Fruit fly (Drosophila melanogaster) whole organism, embryonic: ENCODE results near the gene RpL10Ab.

Source experiments
- CG10431 ChIP-seq: fragments of 200-800 bp; sonication (Bioruptor generic); optimal IDR thresholded peaks from 3 replicates; lab custom pipeline; 2018; ENCODE audit warnings: missing biosample characterization, mild to moderate bottlenecking, missing genetic modification characterization
- CG11723 ChIP-seq: fragments of 200-800 bp; sonication (Bioruptor generic); optimal IDR thresholded peaks from 2 replicates; lab custom pipeline; 2017; ENCODE audit warnings: missing biosample characterization, mild to moderate bottlenecking, missing genetic modification characterization
- CG12299 ChIP-seq: fragments of 200-800 bp; sonication (Bioruptor generic); optimal IDR thresholded peaks from 2 replicates; lab custom pipeline; 2018; ENCODE audit warnings: missing biosample characterization, mild to moderate bottlenecking, missing genetic modification characterization
- CG14710 ChIP-seq: fragments of 200-800 bp; sonication (Bioruptor generic); optimal IDR thresholded peaks from 3 replicates; lab custom pipeline; 2019; ENCODE audit warnings: missing biosample characterization, mild to moderate bottlenecking, missing genetic modification characterization, moderate library complexity
- CG15479 ChIP-seq: fragments of 200-800 bp; sonication (Bioruptor generic); optimal IDR thresholded peaks from 3 replicates; lab custom pipeline; 2019; ENCODE audit warnings: missing biosample characterization, mild to moderate bottlenecking, missing genetic modification characterization, moderate library complexity
- CG17829 ChIP-seq: fragments of 200-800 bp; optimal IDR thresholded peaks from 2 replicates; lab custom pipeline; 2019; ENCODE audit warnings: missing biosample characterization, mild to moderate bottlenecking, missing genetic modification characterization, moderate library complexity
- CG2712 ChIP-seq: fragments of 200-800 bp; optimal IDR thresholded peaks from 3 replicates; lab custom pipeline; 2019; ENCODE audit warnings: missing biosample characterization, mild to moderate bottlenecking, missing genetic modification characterization, moderate library complexity
- CG2889 ChIP-seq: fragments of 200-800 bp; sonication (Bioruptor generic); IDR thresholded peaks from 3 replicates; pipeline ENCODE4 v1.3.6; 2022; ENCODE audit warnings: missing biosample characterization, missing genetic modification characterization
- CG30020 ChIP-seq: fragments of 200-800 bp; optimal IDR thresholded peaks from 2 replicates; lab custom pipeline; 2019; ENCODE audit warnings: missing biosample characterization, mild to moderate bottlenecking, missing genetic modification characterization, moderate library complexity
- CG32767 ChIP-seq: fragments of 200-800 bp; sonication (Bioruptor generic); IDR thresholded peaks from 2 replicates; pipeline ENCODE4 v1.3.6; 2022; ENCODE audit warnings: missing biosample characterization, missing genetic modification characterization
- CG34224 ChIP-seq: fragments of 200-800 bp; sonication (Bioruptor generic); IDR thresholded peaks from 3 replicates; pipeline ENCODE4 v1.3.6; 2022; ENCODE audit warnings: missing biosample characterization, missing genetic modification characterization; ENCODE audit not compliant: partially characterized antibody
- CG4282 ChIP-seq: fragments of 200-800 bp; sonication (Bioruptor generic); optimal IDR thresholded peaks from 2 replicates; lab custom pipeline; 2016; ENCODE audit warnings: missing biosample characterization, missing genetic modification characterization
- CG4854 ChIP-seq: fragments of 200-800 bp; sonication (Bioruptor generic); optimal IDR thresholded peaks from 2 replicates; lab custom pipeline; 2016; ENCODE audit warnings: missing biosample characterization, missing genetic modification characterization, inconsistent platforms
- CG6654 ChIP-seq: fragments of 200-800 bp; sonication (Bioruptor generic); optimal IDR thresholded peaks from 2 replicates; lab custom pipeline; 2017; ENCODE audit warnings: missing biosample characterization, mild to moderate bottlenecking, missing genetic modification characterization
- CG8765 ChIP-seq: fragments of 200-800 bp; sonication (Bioruptor generic); IDR thresholded peaks from 2 replicates; pipeline ENCODE4 v1.3.6; 2022; ENCODE audit warnings: missing biosample characterization, missing genetic modification characterization
- CG9797 ChIP-seq: fragments of 200-800 bp; sonication (Bioruptor generic); optimal IDR thresholded peaks from 3 replicates; lab custom pipeline; 2018; ENCODE audit warnings: missing biosample characterization, mild to moderate bottlenecking, missing genetic modification characterization
- CG9817 ChIP-seq: fragments of 200-800 bp; sonication (Bioruptor generic); optimal IDR thresholded peaks from 2 replicates; lab custom pipeline; 2018; ENCODE audit warnings: missing biosample characterization, mild to moderate bottlenecking, missing genetic modification characterization, moderate library complexity
- CG9932 ChIP-seq: fragments of 200-800 bp; sonication (Bioruptor generic); IDR thresholded peaks from 2 replicates; pipeline ENCODE4 v1.3.6; 2022; ENCODE audit warnings: missing biosample characterization, missing genetic modification characterization
- E2f1 ChIP-seq: fragments of 200-800 bp; sonication (Bioruptor generic); IDR thresholded peaks from 2 replicates; pipeline ENCODE4 v1.3.6; 2022; ENCODE audit warnings: missing biosample characterization, missing genetic modification characterization
- E2f2 ChIP-seq: fragments of 200-800 bp; sonication (Bioruptor generic); IDR thresholded peaks from 2 replicates; pipeline ENCODE4 v1.3.6; 2022; ENCODE audit warnings: missing biosample characterization, missing genetic modification characterization
- Eip74EF ChIP-seq, 2 experiments: fragments of 200-800 bp in 1 of 2; fragments of >200 bp in 1 of 2; sonication (Bioruptor generic) in 1 of 2; optimal IDR thresholded peaks; 2 replicates each; lab custom pipeline; 2017 to 2019; ENCODE audit warnings: missing biosample characterization in 2 of 2, missing genetic modification characterization in 2 of 2, mild to moderate bottlenecking in 1 of 2, moderate library complexity in 1 of 2
- Hand ChIP-seq: fragments of 200-800 bp; sonication (Bioruptor generic); optimal IDR thresholded peaks from 2 replicates; lab custom pipeline; 2017; ENCODE audit warnings: mild to moderate bottlenecking, missing biosample characterization, missing genetic modification reagents, missing genetic modification characterization
- Med ChIP-seq: fragments of 200-800 bp; sonication (Bioruptor generic); peaks from one replicate; lab custom pipeline; 2016; ENCODE audit warnings: missing biosample characterization, missing genetic modification characterization, mild to moderate bottlenecking, inconsistent platforms, moderate library complexity
- Taf1 ChIP-seq: fragments of 200-800 bp; sonication (Bioruptor generic); IDR thresholded peaks from 2 replicates; pipeline ENCODE4 v1.3.6; 2022; ENCODE audit warnings: missing biosample characterization, missing genetic modification characterization
- al ChIP-seq: fragments of 200-800 bp; sonication (Bioruptor generic); IDR thresholded peaks from 2 replicates; pipeline ENCODE4 v1.3.6; 2022; ENCODE audit warnings: missing biosample characterization, missing genetic modification characterization
- amos ChIP-seq: fragments of 200-800 bp; sonication (Bioruptor generic); IDR thresholded peaks from 2 replicates; pipeline ENCODE4 v1.3.6; 2022; ENCODE audit warnings: missing biosample characterization, missing genetic modification characterization; ENCODE audit not compliant: partially characterized antibody
- chinmo ChIP-seq: fragments of 200-800 bp; sonication (Bioruptor generic); IDR thresholded peaks from 4 replicates; pipeline ENCODE4 v1.3.6; 2022; ENCODE audit warnings: missing biosample characterization, missing genetic modification characterization; ENCODE audit not compliant: partially characterized antibody
- crp ChIP-seq, 2 experiments: fragments of 200-800 bp; sonication (Bioruptor generic); optimal IDR thresholded peaks; 2 replicates in 1 of 2; 3 replicates in 1 of 2; lab custom pipeline; 2017; ENCODE audit warnings: missing biosample characterization in 2 of 2, missing genetic modification characterization in 2 of 2, mild to moderate bottlenecking in 1 of 2, moderate library complexity in 1 of 2
- emc ChIP-seq: fragments of 200-800 bp; sonication (Bioruptor generic); optimal IDR thresholded peaks from 2 replicates; lab custom pipeline; 2016; ENCODE audit warnings: missing biosample characterization, missing genetic modification characterization
- eyg ChIP-seq: fragments of 200-800 bp; sonication (Bioruptor generic); optimal IDR thresholded peaks from 3 replicates; lab custom pipeline; 2016; ENCODE audit warnings: missing biosample characterization, missing genetic modification characterization
- gsb-n ChIP-seq: fragments of 200-800 bp; sonication (Bioruptor generic); optimal IDR thresholded peaks from 3 replicates; lab custom pipeline; 2018; ENCODE audit warnings: missing biosample characterization, mild to moderate bottlenecking, missing genetic modification characterization
- ken ChIP-seq: fragments of 200-800 bp; sonication (Bioruptor generic); IDR thresholded peaks from 3 replicates; pipeline ENCODE4 v1.3.6; 2022; ENCODE audit warnings: missing biosample characterization, missing genetic modification characterization
- klu ChIP-seq: fragments of 200-800 bp; sonication (Bioruptor generic); IDR thresholded peaks from 2 replicates; pipeline ENCODE4 v1.3.6; 2022; ENCODE audit warnings: missing biosample characterization, missing genetic modification characterization
- lbe ChIP-seq: fragments of 200-800 bp; sonication (Bioruptor generic); optimal IDR thresholded peaks from 2 replicates; lab custom pipeline; 2016; ENCODE audit warnings: missing biosample characterization, mild to moderate bottlenecking, missing genetic modification characterization
- lola ChIP-seq, 3 experiments: fragments of >200 bp in 2 of 3; fragments of 200-800 bp in 1 of 3; sonication (Bioruptor generic) in 1 of 3; optimal IDR thresholded peaks; 2 replicates each; lab custom pipeline; 2017 to 2019; ENCODE audit warnings: missing biosample characterization in 3 of 3, missing genetic modification characterization in 3 of 3, mild to moderate bottlenecking in 1 of 3, moderate library complexity in 1 of 3
- maf-S ChIP-seq: fragments of 200-800 bp; sonication (Bioruptor generic); optimal IDR thresholded peaks from 2 replicates; lab custom pipeline; 2016; ENCODE audit warnings: missing biosample characterization, missing genetic modification characterization
- mld ChIP-seq: fragments of 200-800 bp; sonication (Bioruptor generic); IDR thresholded peaks from 3 replicates; pipeline ENCODE4 v1.3.6; 2022; ENCODE audit warnings: missing biosample characterization, missing genetic modification characterization; ENCODE audit not compliant: partially characterized antibody
- nau ChIP-seq: fragments of 200-800 bp; sonication (Bioruptor generic); optimal IDR thresholded peaks from 3 replicates; lab custom pipeline; 2017; ENCODE audit warnings: missing biosample characterization, mild to moderate bottlenecking, missing genetic modification characterization, missing genetic modification reagents
- nmo ChIP-seq: fragments of 200-800 bp; sonication (Bioruptor generic); optimal IDR thresholded peaks from 2 replicates; lab custom pipeline; 2018; ENCODE audit warnings: missing biosample characterization, mild to moderate bottlenecking, missing genetic modification characterization, moderate library complexity
- pros ChIP-seq: fragments of 200-800 bp; sonication (Bioruptor generic); optimal IDR thresholded peaks from 3 replicates; lab custom pipeline; 2019; ENCODE audit warnings: missing biosample characterization, mild to moderate bottlenecking, missing genetic modification characterization, moderate library complexity
- psq ChIP-seq: fragments of 200-800 bp; sonication (Bioruptor generic); optimal IDR thresholded peaks from 2 replicates; lab custom pipeline; 2017; ENCODE audit warnings: missing biosample characterization, missing genetic modification characterization
- salm ChIP-seq: fragments of 200-800 bp; sonication (Bioruptor generic); optimal IDR thresholded peaks from 2 replicates; lab custom pipeline; 2018; ENCODE audit warnings: missing biosample characterization, mild to moderate bottlenecking, missing genetic modification characterization
- stc ChIP-seq: fragments of 200-800 bp; sonication (Bioruptor generic); IDR thresholded peaks from 2 replicates; pipeline ENCODE4 v1.3.6; 2022; ENCODE audit warnings: missing biosample characterization, missing genetic modification characterization
- tin ChIP-seq: fragments of 200-800 bp; sonication (Bioruptor generic); optimal IDR thresholded peaks from 3 replicates; lab custom pipeline; 2016; ENCODE audit warnings: missing biosample characterization, missing genetic modification characterization
- tup ChIP-seq: fragments of 200-800 bp; sonication (Bioruptor generic); optimal IDR thresholded peaks from 2 replicates; lab custom pipeline; 2016; ENCODE audit warnings: missing biosample characterization, mild to moderate bottlenecking, missing genetic modification characterization, moderate library complexity
- vnd ChIP-seq: fragments of 200-800 bp; sonication (Bioruptor generic); IDR thresholded peaks from 3 replicates; pipeline ENCODE4 v1.3.6; 2022; ENCODE audit warnings: missing biosample characterization, missing genetic modification characterization; ENCODE audit not compliant: partially characterized antibody
- zen2 ChIP-seq: fragments of 200-800 bp; sonication (Bioruptor generic); IDR thresholded peaks from 3 replicates; pipeline ENCODE4 v1.3.6; 2022; ENCODE audit warnings: missing biosample characterization, missing genetic modification characterization; ENCODE audit not compliant: partially characterized antibody
- zfh1 ChIP-seq: fragments of 200-800 bp; sonication (Bioruptor generic); IDR thresholded peaks from 3 replicates; pipeline ENCODE4 v1.3.6; 2022; ENCODE audit warnings: missing biosample characterization, missing genetic modification characterization

Gene RpL10Ab

dm6 chr3L:11788936-11789352, 33.7 kb upstream of the RpL10Ab start (continued):
- TF ChIP-seq CG32767 (GFP tag; lab: Robert Waterston, UW) = no peak
- peak; percentile 81; the same call in 2 of the 4 replicates for TF ChIP-seq chinmo (GFP tag; lab: Robert Waterston, UW)
- TF ChIP-seq eyg (GFP tag; lab: Kevin White, UChicago) = no peak
- TF ChIP-seq CG8765 (GFP tag; lab: Robert Waterston, UW) = no peak
- no peak for TF ChIP-seq CG2712 (tag; lab: Kevin White, UChicago)
- peak; percentile 73 for TF ChIP-seq Med (GFP tag; lab: Kevin White, UChicago)
- TF ChIP-seq psq (GFP tag; lab: Kevin White, UChicago) = peak; percentile 77
- peak; percentile 70 for TF ChIP-seq CG15479
- peak; percentile 2 for TF ChIP-seq lbe (GFP tag; lab: Kevin White, UChicago)
- no peak for TF ChIP-seq salm (tag; lab: Kevin White, UChicago)
- TF ChIP-seq crp (GFP tag; optimal IDR thresholded peaks at IDR 0.05; lab: Kevin White, UChicago) = peak in 1 of 2 experiments; percentile 76
- TF ChIP-seq emc = no peak

dm6 chr3L:11789773-11790172, 32.9 kb upstream of the RpL10Ab start, which contains the start of gene Pi3K68D:
Gene Pi3K68D, minus strand, starts transcription at chr3L:11790013.
- TF ChIP-seq CG4854 (GFP tag; lab: Kevin White, UChicago) = peak; percentile 9
- TF ChIP-seq Hand (GFP tag; lab: Kevin White, UChicago) = no peak
- peak; percentile 98 for TF ChIP-seq amos (GFP tag; lab: Robert Waterston, UW)
- TF ChIP-seq lola (GFP tag; optimal IDR thresholded peaks at IDR 0.05; lab: Kevin White, UChicago) = no peak
- no peak for TF ChIP-seq tup (GFP tag; lab: Kevin White, UChicago)
- TF ChIP-seq nmo (GFP tag; lab: Kevin White, UChicago) = peak; percentile 68
- no peak for TF ChIP-seq CG8765 (GFP tag; lab: Robert Waterston, UW)
- TF ChIP-seq vnd (GFP tag; lab: Robert Waterston, UW) = peak; percentile 88
- peak; percentile 76; the same call in 2 of the 3 replicates for TF ChIP-seq mld (GFP tag; lab: Robert Waterston, UW)
- peak; percentile 85 for TF ChIP-seq zen2 (GFP tag; lab: Robert Waterston, UW)
- TF ChIP-seq CG14710 (tag; lab: Kevin White, UChicago) = peak; percentile 63
- no peak for TF ChIP-seq CG12299 (tag; lab: Kevin White, UChicago)
- no peak for TF ChIP-seq CG2889 (GFP tag; lab: Robert Waterston, UW)
- TF ChIP-seq klu (GFP tag; lab: Robert Waterston, UW) = no peak
- no peak for TF ChIP-seq Eip74EF (GFP tag; optimal IDR thresholded peaks at IDR 0.05; lab: Kevin White, UChicago)
- peak; percentile 66 for TF ChIP-seq CG17829 (tag; lab: Kevin White, UChicago)
- TF ChIP-seq pros (GFP tag; lab: Kevin White, UChicago) = no peak
- TF ChIP-seq E2f1 (GFP tag; lab: Robert Waterston, UW) = no peak
- TF ChIP-seq CG9932 (GFP tag; lab: Robert Waterston, UW) = peak; percentile 43; the same call in 1 of the 2 replicates
- no peak for TF ChIP-seq CG6654 (GFP tag; lab: Kevin White, UChicago)
- no peak for TF ChIP-seq CG11723 (GFP tag; lab: Kevin White, UChicago)
- TF ChIP-seq maf-S (GFP tag; lab: Kevin White, UChicago) = no peak
- no peak for TF ChIP-seq al (GFP tag; lab: Robert Waterston, UW)
- TF ChIP-seq E2f2 = peak; percentile 80
- no peak for TF ChIP-seq CG9817 (tag; lab: Kevin White, UChicago)
- TF ChIP-seq crp (GFP tag; optimal IDR thresholded peaks at IDR 0.05; lab: Kevin White, UChicago) = peak in 1 of 2 experiments; percentile 65
- TF ChIP-seq CG9797 (GFP tag; lab: Kevin White, UChicago) = peak; percentile 60
- no peak for TF ChIP-seq nau (GFP tag; lab: Kevin White, UChicago)
- TF ChIP-seq CG30020 = peak; percentile 12
- TF ChIP-seq zfh1 (GFP tag; lab: Robert Waterston, UW) = no peak
- TF ChIP-seq CG10431 (GFP tag; lab: Kevin White, UChicago) = no peak
- TF ChIP-seq Taf1 (GFP tag; lab: Robert Waterston, UW) = no peak
- no peak for TF ChIP-seq stc (GFP tag; lab: Robert Waterston, UW)
- TF ChIP-seq gsb-n (tag; lab: Kevin White, UChicago) = no peak
- TF ChIP-seq ken (GFP tag; lab: Robert Waterston, UW) = no peak
- TF ChIP-seq CG34224 (GFP tag; lab: Robert Waterston, UW) = peak; percentile 95
- TF ChIP-seq tin (GFP tag; lab: Kevin White, UChicago) = no peak
- peak; percentile 46 for TF ChIP-seq CG4282 (GFP tag; lab: Kevin White, UChicago)
